Fruit fly (Drosophila melanogaster): ENCODE data around the gene CG4836.

- TF ChIP-seq pan (optimal IDR thresholded peaks at IDR 0.05) = no peak
- TF ChIP-seq br (GFP tag; optimal IDR thresholded peaks at IDR 0.05) = no peak
- TF ChIP-seq Vsx2 (GFP tag; optimal IDR thresholded peaks at IDR 0.05; ENCODE audit: partially characterized antibody) = no peak
- no peak for TF ChIP-seq h (GFP tag; optimal IDR thresholded peaks at IDR 0.05)
- TF ChIP-seq Dif (GFP tag; optimal IDR thresholded peaks at IDR 0.05; ENCODE audit: partially characterized antibody) = no peak
- TF ChIP-seq Mio (GFP tag; optimal IDR thresholded peaks at IDR 0.05) = no peak
- no peak for TF ChIP-seq tai (GFP tag; optimal IDR thresholded peaks at IDR 0.05)
- peak; percentile 66 for TF ChIP-seq jim (GFP tag; optimal IDR thresholded peaks at IDR 0.05)
- TF ChIP-seq foxo (GFP tag; optimal IDR thresholded peaks at IDR 0.05) = peak in 1 of 2 experiments; percentile 79
- TF ChIP-seq Abd-B (GFP tag; optimal IDR thresholded peaks at IDR 0.05) = no peak
- no peak for TF ChIP-seq Hr83 (GFP tag; optimal IDR thresholded peaks at IDR 0.05; ENCODE audit: poor library complexity, severe bottlenecking)
- no peak for TF ChIP-seq Hr78 (GFP tag; optimal IDR thresholded peaks at IDR 0.05)
- no peak for TF ChIP-seq usp (GFP tag; optimal IDR thresholded peaks at IDR 0.05)
- TF ChIP-seq Dfd (GFP tag; optimal IDR thresholded peaks at IDR 0.05) = no peak
Measured at dm6 chr3R:20031043-20031763, 17.5 kb downstream of the CG4836 start, which contains the start of gene trem.

Measured in whole organism, wandering third instar larva.